Fruit fly (Drosophila melanogaster) whole organism: Measurements from ENCODE around the gene cmpy.

Experiments
- CG8478 ChIP-seq: fragments of >200 bp; optimal IDR thresholded peaks from 2 replicates; lab custom pipeline; 2018; ENCODE audit warnings: inconsistent platforms
- Dll ChIP-seq: fragments of >200 bp; optimal IDR thresholded peaks from 2 replicates; lab custom pipeline; 2017
- EcR ChIP-seq, 2 experiments: fragments of >200 bp; optimal IDR thresholded peaks; 2 replicates each; lab custom pipeline; 2017; ENCODE audit warnings: missing biosample characterization in 2 of 2, missing genetic modification characterization in 2 of 2, missing genetic modification reagents in 2 of 2
- pan ChIP-seq: fragments of >200 bp; optimal IDR thresholded peaks from 2 replicates; lab custom pipeline; 2017
- psq ChIP-seq: fragments of >200 bp; optimal IDR thresholded peaks from 2 replicates; lab custom pipeline; 2017
- usp ChIP-seq: fragments of >200 bp; optimal IDR thresholded peaks from 2 replicates; lab custom pipeline; 2017; ENCODE audit warnings: missing biosample characterization, missing genetic modification characterization, mixed read lengths

dm6 chr3L:20673870-20674269 is 45.1 kb downstream of the cmpy start:
- TF ChIP-seq pan (lab: Kevin White, UChicago) (no peak), usp (no peak), CG8478 (no peak), psq (lab: Kevin White, UChicago) (no peak), Dll (no peak), EcR (GFP tag; optimal IDR thresholded peaks at IDR 0.05; lab: Kevin White, UChicago) (no peak)
